Fruit fly (Drosophila melanogaster) whole organism, prepupa: ENCODE data around the gene Pitslre.
A peak's percentile ranks its signal among the peaks of the same experiment; 100 is the strongest.

ENCODE experiments used
- CG10631 ChIP-seq: fragments of 200-800 bp; sonication (Bioruptor generic); optimal IDR thresholded peaks from 2 replicates; lab custom pipeline; 2016; ENCODE audit warnings: missing biosample characterization, missing genetic modification characterization
- CG10669 ChIP-seq: fragments of 200-800 bp; sonication (Bioruptor generic); optimal IDR thresholded peaks from 3 replicates; lab custom pipeline; 2018; ENCODE audit warnings: missing biosample characterization, mild to moderate bottlenecking, missing genetic modification characterization, moderate library complexity
- CG11762 ChIP-seq: fragments of 200-800 bp; sonication (Bioruptor generic); optimal IDR thresholded peaks from 3 replicates; lab custom pipeline; 2016; ENCODE audit warnings: missing biosample characterization, missing genetic modification characterization; ENCODE audit not compliant: insufficient read depth
- CG11902 ChIP-seq: fragments of 200-800 bp; sonication (Bioruptor generic); optimal IDR thresholded peaks from 3 replicates; lab custom pipeline; 2016; ENCODE audit warnings: missing biosample characterization, missing genetic modification characterization
- CG15336 ChIP-seq: fragments of 200-800 bp; sonication (Bioruptor generic); IDR thresholded peaks from 2 replicates; pipeline ENCODE4 v1.3.6; 2022; ENCODE audit warnings: missing biosample characterization, missing genetic modification characterization
- CG16779 ChIP-seq: fragments of 200-800 bp; sonication (Bioruptor generic); optimal IDR thresholded peaks from 3 replicates; lab custom pipeline; 2017; ENCODE audit warnings: missing biosample characterization, mild to moderate bottlenecking, missing genetic modification characterization
- CG3032 ChIP-seq: fragments of 200-800 bp; optimal IDR thresholded peaks from 2 replicates; lab custom pipeline; 2019; ENCODE audit warnings: missing biosample characterization, mild to moderate bottlenecking, missing genetic modification characterization, moderate library complexity
- CG31627 ChIP-seq: fragments of 200-800 bp; sonication (Bioruptor generic); optimal IDR thresholded peaks from 3 replicates; lab custom pipeline; 2016; ENCODE audit warnings: missing biosample characterization, missing genetic modification characterization
- CG32006 ChIP-seq: fragments of 200-800 bp; sonication (Bioruptor generic); optimal IDR thresholded peaks from 3 replicates; lab custom pipeline; 2017; ENCODE audit warnings: missing biosample characterization, mild to moderate bottlenecking, missing genetic modification characterization
- CG34406 ChIP-seq: fragments of 200-800 bp; sonication (Bioruptor generic); optimal IDR thresholded peaks from 3 replicates; lab custom pipeline; 2016; ENCODE audit warnings: missing biosample characterization, missing genetic modification characterization
- CG3919 ChIP-seq: fragments of 200-800 bp; sonication (Bioruptor generic); optimal IDR thresholded peaks from 3 replicates; lab custom pipeline; 2016; ENCODE audit warnings: missing biosample characterization, missing genetic modification characterization
- CG4318 ChIP-seq: fragments of 200-800 bp; sonication (Bioruptor generic); optimal IDR thresholded peaks from 3 replicates; lab custom pipeline; 2017; ENCODE audit warnings: missing biosample characterization, mild to moderate bottlenecking, missing genetic modification characterization
- CG6163 ChIP-seq: fragments of 200-800 bp; sonication (Bioruptor generic); IDR thresholded peaks from 3 replicates; pipeline ENCODE4 v1.3.6; 2022; ENCODE audit warnings: missing biosample characterization, missing genetic modification characterization
- CG6792 ChIP-seq: fragments of 200-800 bp; sonication (Bioruptor generic); optimal IDR thresholded peaks from 3 replicates; lab custom pipeline; 2016; ENCODE audit warnings: missing biosample characterization, missing genetic modification characterization
- CG6808 ChIP-seq: fragments of 200-800 bp; sonication (Bioruptor generic); optimal IDR thresholded peaks from 3 replicates; lab custom pipeline; 2017; ENCODE audit warnings: missing biosample characterization, missing genetic modification characterization, mild to moderate bottlenecking, moderate library complexity, missing genetic modification reagents
- CG7368 ChIP-seq: fragments of 200-800 bp; sonication (Bioruptor generic); optimal IDR thresholded peaks from 3 replicates; lab custom pipeline; 2016; ENCODE audit warnings: missing biosample characterization, missing genetic modification characterization
- CG8119 ChIP-seq: fragments of 200-800 bp; sonication (Bioruptor generic); IDR thresholded peaks from 3 replicates; pipeline ENCODE4 v1.3.6; 2022; ENCODE audit warnings: missing biosample characterization, missing genetic modification characterization
- CG8632 ChIP-seq: fragments of 200-800 bp; sonication (Bioruptor generic); optimal IDR thresholded peaks from 3 replicates; lab custom pipeline; 2016; ENCODE audit warnings: missing biosample characterization, missing genetic modification characterization
- CG9139 ChIP-seq: fragments of 200-800 bp; sonication (Bioruptor generic); optimal IDR thresholded peaks from 3 replicates; lab custom pipeline; 2017; ENCODE audit warnings: missing biosample characterization, mild to moderate bottlenecking, missing genetic modification characterization
- Eip78C ChIP-seq: fragments of 200-800 bp; sonication (Bioruptor generic); peaks from one replicate; lab custom pipeline; 2016; ENCODE audit warnings: missing biosample characterization, missing genetic modification characterization
- Eip93F ChIP-seq: fragments of 200-800 bp; sonication (Bioruptor generic); optimal IDR thresholded peaks from 2 replicates; lab custom pipeline; 2016; ENCODE audit warnings: missing biosample characterization, mild to moderate bottlenecking, missing genetic modification characterization
- Ets21C ChIP-seq: fragments of 200-800 bp; sonication (Bioruptor generic); optimal IDR thresholded peaks from 3 replicates; lab custom pipeline; 2016; ENCODE audit warnings: missing biosample characterization, missing genetic modification characterization
- Gug ChIP-seq: fragments of 200-800 bp; sonication (Bioruptor generic); IDR thresholded peaks from 2 replicates; pipeline ENCODE4 v1.3.6; 2022; ENCODE audit warnings: missing biosample characterization, missing genetic modification characterization
- Hr38 ChIP-seq: sonication (Bioruptor generic); optimal IDR thresholded peaks from 2 replicates; lab custom pipeline; 2016; ENCODE audit warnings: missing biosample characterization, missing genetic modification characterization
- Hr39 ChIP-seq: fragments of 200-800 bp; sonication (Bioruptor generic); optimal IDR thresholded peaks from 2 replicates; lab custom pipeline; 2016; ENCODE audit warnings: missing biosample characterization, missing genetic modification characterization
- Hr4 ChIP-seq: fragments of 200-800 bp; sonication (Bioruptor generic); optimal IDR thresholded peaks from 3 replicates; lab custom pipeline; 2016; ENCODE audit warnings: missing biosample characterization, missing genetic modification characterization
- Lpt ChIP-seq: fragments of 200-800 bp; sonication (Bioruptor generic); optimal IDR thresholded peaks from 3 replicates; lab custom pipeline; 2016; ENCODE audit warnings: missing biosample characterization, missing genetic modification characterization
- Smox ChIP-seq: fragments of 200-800 bp; sonication (Bioruptor generic); optimal IDR thresholded peaks from 3 replicates; lab custom pipeline; 2016; ENCODE audit warnings: missing biosample characterization, missing genetic modification characterization
- Sox15 ChIP-seq: fragments of 200-800 bp; sonication (Bioruptor generic); optimal IDR thresholded peaks from 3 replicates; lab custom pipeline; 2016; ENCODE audit warnings: missing biosample characterization, missing genetic modification characterization
- achi ChIP-seq: fragments of 200-800 bp; sonication (Bioruptor generic); optimal IDR thresholded peaks from 3 replicates; lab custom pipeline; 2016; ENCODE audit warnings: missing biosample characterization, missing genetic modification characterization
- acj6 ChIP-seq: fragments of 200-800 bp; sonication (Bioruptor generic); optimal IDR thresholded peaks from 3 replicates; lab custom pipeline; 2016; ENCODE audit warnings: missing biosample characterization, missing genetic modification characterization
- eg ChIP-seq: fragments of 200-800 bp; sonication (Bioruptor generic); IDR thresholded peaks from 3 replicates; pipeline ENCODE4 v1.3.6; 2022; ENCODE audit warnings: missing biosample characterization, missing genetic modification characterization
- esn ChIP-seq: fragments of 200-800 bp; sonication (Bioruptor generic); optimal IDR thresholded peaks from 2 replicates; lab custom pipeline; 2016; ENCODE audit warnings: missing biosample characterization, mild to moderate bottlenecking, missing genetic modification characterization, moderate library complexity
- fd59A ChIP-seq: fragments of 200-800 bp; sonication (Bioruptor generic); optimal IDR thresholded peaks from 2 replicates; lab custom pipeline; 2017; ENCODE audit warnings: missing biosample characterization, mild to moderate bottlenecking, missing genetic modification characterization, missing genetic modification reagents
- fd85E ChIP-seq: fragments of 200-800 bp; sonication (Bioruptor generic); optimal IDR thresholded peaks from 3 replicates; lab custom pipeline; 2016; ENCODE audit warnings: missing biosample characterization, missing genetic modification characterization
- fkh ChIP-seq: fragments of 200-800 bp; sonication (Bioruptor generic); optimal IDR thresholded peaks from 3 replicates; lab custom pipeline; 2017; ENCODE audit warnings: missing biosample characterization, mild to moderate bottlenecking, missing genetic modification characterization, moderate library complexity
- lz ChIP-seq: fragments of 200-800 bp; sonication (Bioruptor generic); optimal IDR thresholded peaks from 3 replicates; lab custom pipeline; 2016; ENCODE audit warnings: missing biosample characterization, missing genetic modification characterization
- net ChIP-seq: fragments of 200-800 bp; sonication (Bioruptor generic); optimal IDR thresholded peaks from 3 replicates; lab custom pipeline; 2016; ENCODE audit warnings: missing biosample characterization, missing genetic modification characterization
- pdm3 ChIP-seq: fragments of 200-800 bp; sonication (Bioruptor generic); optimal IDR thresholded peaks from 3 replicates; lab custom pipeline; 2016; ENCODE audit warnings: missing biosample characterization, missing genetic modification characterization
- ss ChIP-seq, 2 experiments: fragments of 200-800 bp; sonication (Bioruptor generic); optimal IDR thresholded peaks; 2 replicates in 1 of 2; 3 replicates in 1 of 2; lab custom pipeline; 2017 to 2018; ENCODE audit warnings: mild to moderate bottlenecking in 2 of 2, missing biosample characterization in 2 of 2, missing genetic modification characterization in 2 of 2, moderate library complexity in 1 of 2
- svp ChIP-seq: fragments of 200-800 bp; sonication (Bioruptor generic); peaks from one replicate; lab custom pipeline; 2016; ENCODE audit warnings: missing biosample characterization, missing genetic modification characterization
- vri ChIP-seq: fragments of 200-800 bp; sonication (Bioruptor generic); optimal IDR thresholded peaks from 3 replicates; lab custom pipeline; 2016; ENCODE audit warnings: missing biosample characterization, mild to moderate bottlenecking, missing genetic modification characterization

Pitslre gene

dm6 chr3L:20761482-20761881 is 9.8 kb upstream of the Pitslre start:
- TF ChIP-seq CG4318 (GFP tag; lab: Kevin White, UChicago) (no peak), CG11902 (GFP tag; lab: Kevin White, UChicago) (no peak), net (GFP tag; lab: Kevin White, UChicago) (no peak), CG8632 (no peak), fd59A (GFP tag; lab: Kevin White, UChicago) (no peak), ss (GFP tag; optimal IDR thresholded peaks at IDR 0.05; lab: Kevin White, UChicago) (no peak), Gug (GFP tag; lab: Robert Waterston, UW) (no peak), CG31627 (no peak), CG10669 (GFP tag; lab: Kevin White, UChicago) (no peak), CG6808 (GFP tag; lab: Kevin White, UChicago) (no peak), CG10631 (GFP tag; lab: Kevin White, UChicago) (no peak), eg (GFP tag; lab: Robert Waterston, UW) (no peak), CG16779 (tag; lab: Kevin White, UChicago) (no peak), CG8119 (GFP tag; lab: Robert Waterston, UW) (no peak), CG6163 (GFP tag; lab: Robert Waterston, UW) (no peak), CG9139 (GFP tag; lab: Kevin White, UChicago) (no peak), CG11762 (no peak), CG6792 (GFP tag; lab: Kevin White, UChicago) (no peak), CG3919 (GFP tag; lab: Kevin White, UChicago) (no peak), Hr39 (no peak)

DNA sequence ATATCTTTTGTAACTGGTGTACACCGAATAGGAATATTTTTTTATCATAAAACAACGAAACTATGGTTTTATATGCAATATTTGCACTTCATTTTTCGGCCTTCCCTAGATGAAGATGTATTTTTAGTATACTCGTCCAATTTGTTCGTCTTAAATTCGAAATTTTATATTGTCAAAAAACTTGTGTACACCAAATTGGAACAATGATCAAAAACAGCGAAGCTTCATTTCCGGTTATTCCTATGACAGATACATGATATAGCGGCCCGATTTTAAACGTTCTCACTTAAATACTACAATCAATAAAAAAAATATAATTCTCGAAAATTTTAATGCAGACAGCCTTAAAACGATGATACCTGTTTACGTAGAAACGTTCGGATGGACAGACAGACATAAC is 4.1 kb upstream of the Pitslre start:
- TF ChIP-seq CG10669 (GFP tag; lab: Kevin White, UChicago), result no peak
- TF ChIP-seq Eip93F (GFP tag; lab: Kevin White, UChicago), result no peak
- no peak for TF ChIP-seq CG34406 (GFP tag; lab: Kevin White, UChicago)

DNA sequence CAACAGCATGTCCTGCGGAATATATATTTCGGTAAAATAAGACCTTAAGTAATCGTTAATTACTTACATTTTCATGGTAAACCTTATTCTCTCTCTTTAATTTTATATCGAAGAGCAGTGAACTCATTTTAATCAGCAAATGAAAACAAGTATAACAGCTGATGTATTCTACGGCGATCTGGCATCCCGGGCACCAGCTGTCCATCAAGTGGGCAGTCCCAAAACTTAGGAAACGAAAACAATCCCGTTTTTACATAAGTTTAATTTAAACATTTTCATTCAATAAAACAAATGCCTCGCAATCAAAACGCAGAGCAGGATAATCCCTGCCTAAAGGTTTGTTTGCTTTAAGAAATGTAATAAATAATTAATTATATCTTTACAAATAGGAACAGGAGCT is 2.0 kb upstream of the Pitslre start, which contains the start of the genes CG4074 and CG4186:
CG4074 (minus strand) TSS at position 151 of the 400 bp plus-strand sequence.
CG4186 (plus strand) TSS at position 237 of the 400 bp plus-strand sequence.
- TF ChIP-seq ss (GFP tag; optimal IDR thresholded peaks at IDR 0.05; lab: Kevin White, UChicago) (no peak), fd59A (GFP tag; lab: Kevin White, UChicago) (no peak), fkh (peak; percentile 45), CG15336 (GFP tag; lab: Robert Waterston, UW) (no peak), Eip78C (peak; percentile 51), vri (GFP tag; lab: Kevin White, UChicago) (peak; percentile 27), achi (GFP tag; lab: Kevin White, UChicago) (no peak)
- TF ChIP-seq, all 60 proteins: peak for 3

- TF ChIP-seq achi (GFP tag; lab: Kevin White, UChicago) (peak; percentile 83), Smox (GFP tag; lab: Kevin White, UChicago) (peak; percentile 83), Eip78C (peak; percentile 97), CG31627 (peak; percentile 79), Eip93F (GFP tag; lab: Kevin White, UChicago) (peak; percentile 45), CG6163 (GFP tag; lab: Robert Waterston, UW) (peak; percentile 88), Hr38 (no peak), CG32006 (GFP tag; lab: Kevin White, UChicago) (peak; percentile 85), fd59A (GFP tag; lab: Kevin White, UChicago) (peak; percentile 53), esn (GFP tag; lab: Kevin White, UChicago) (peak; percentile 86), Ets21C (peak; percentile 75), CG9139 (GFP tag; lab: Kevin White, UChicago) (peak; percentile 33), Hr39 (peak; percentile 81), svp (GFP tag; lab: Kevin White, UChicago) (peak; percentile 91), CG16779 (tag; lab: Kevin White, UChicago) (peak; percentile 51), lz (GFP tag; lab: Kevin White, UChicago) (peak; percentile 85), Sox15 (GFP tag; lab: Kevin White, UChicago) (peak; percentile 57), CG8119 (GFP tag; lab: Robert Waterston, UW) (peak; percentile 91), Hr4 (GFP tag; lab: Kevin White, UChicago) (peak; percentile 86), CG3919 (GFP tag; lab: Kevin White, UChicago) (peak; percentile 85), net (GFP tag; lab: Kevin White, UChicago) (peak; percentile 90), CG8632 (peak; percentile 78), CG3032 (tag; lab: Kevin White, UChicago) (peak; percentile 72), CG10631 (GFP tag; lab: Kevin White, UChicago) (peak; percentile 72), Lpt (GFP tag; lab: Kevin White, UChicago) (peak; percentile 56), CG4318 (GFP tag; lab: Kevin White, UChicago) (no peak), fd85E (no peak), CG7368 (peak; percentile 81), pdm3 (GFP tag; lab: Kevin White, UChicago) (peak; percentile 86), acj6 (peak; percentile 79), CG15336 (GFP tag; lab: Robert Waterston, UW) (peak; percentile 92)
These were observed 741 bp downstream of the Pitslre start for dm6 chr3L:20771891-20772646.
